Fruit fly (Drosophila melanogaster): ENCODE results near the gene regucalcin.

DNA sequence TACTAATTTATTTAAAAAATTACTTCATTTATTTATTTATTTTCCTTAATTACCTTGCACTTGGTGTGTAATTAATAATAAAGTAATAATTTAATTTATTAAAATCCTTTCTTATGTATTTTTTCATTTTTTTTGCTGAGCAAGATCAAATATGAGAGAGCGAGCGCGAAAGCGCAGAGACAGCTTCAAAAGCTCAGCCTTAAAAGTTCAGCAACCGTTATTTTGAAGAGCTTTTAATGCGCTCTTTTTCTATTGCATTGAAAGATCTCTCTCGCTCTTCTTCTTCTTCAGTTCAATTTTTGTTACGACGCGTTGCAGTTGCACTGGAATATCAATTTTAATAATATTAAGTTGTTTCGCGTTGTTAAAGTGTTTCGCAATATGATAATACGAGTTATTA, 31.2 kb downstream of the regucalcin start, which contains the start of gene Ten-a:
- no peak for TF ChIP-seq ttk (optimal IDR thresholded peaks at IDR 0.05)
- TF ChIP-seq psq (optimal IDR thresholded peaks at IDR 0.05) = no peak
